Worm (Caenorhabditis elegans) whole organism, late embryonic: ENCODE results near the gene cosa-1.
A peak's percentile ranks its signal among the peaks of the same experiment; 100 is the strongest.

Experiments used
- C38D4.7 ChIP-seq: fragments of 200-800 bp; sonication (Bioruptor generic); optimal IDR thresholded peaks from 2 replicates; lab custom pipeline; 2018; ENCODE audit warnings: mild to moderate bottlenecking, missing genetic modification characterization, moderate library complexity, missing compliant biosample characterization
- K09A11.1 ChIP-seq: sonication (generic microtip); optimal IDR thresholded peaks from 2 replicates; lab custom pipeline; 2017; ENCODE audit warnings: antibody characterized with exemption, mild to moderate bottlenecking, missing genetic modification characterization, missing compliant biosample characterization; ENCODE audit not compliant: insufficient read depth
- T23F11.4 ChIP-seq: fragments of 200-800 bp; sonication (Bioruptor generic); optimal IDR thresholded peaks from 2 replicates; lab custom pipeline; 2018; ENCODE audit warnings: mild to moderate bottlenecking, missing genetic modification characterization, missing compliant biosample characterization
- Y22D7AL.16 ChIP-seq: sonication (generic microtip); optimal IDR thresholded peaks from 2 replicates; lab custom pipeline; 2016; ENCODE audit warnings: missing genetic modification characterization, missing compliant biosample characterization
- ahr-1 ChIP-seq: sonication (generic microtip); optimal IDR thresholded peaks from 2 replicates; lab custom pipeline; 2016; ENCODE audit warnings: missing genetic modification characterization, missing compliant biosample characterization
- ceh-18 ChIP-seq: sonication (generic microtip); optimal IDR thresholded peaks from 2 replicates; lab custom pipeline; 2016; ENCODE audit warnings: missing genetic modification characterization, missing compliant biosample characterization
- ceh-19 ChIP-seq: fragments of 200-800 bp; sonication (Bioruptor generic); optimal IDR thresholded peaks from 2 replicates; lab custom pipeline; 2018; ENCODE audit warnings: mild to moderate bottlenecking, missing genetic modification characterization, missing compliant biosample characterization
- ceh-24 ChIP-seq: sonication (generic microtip); optimal IDR thresholded peaks from 2 replicates; lab custom pipeline; 2016; ENCODE audit warnings: mild to moderate bottlenecking, missing genetic modification characterization, missing compliant biosample characterization
- ceh-31 ChIP-seq: sonication (generic microtip); optimal IDR thresholded peaks from 2 replicates; lab custom pipeline; 2016; ENCODE audit warnings: missing genetic modification characterization, missing compliant biosample characterization
- ceh-34 ChIP-seq: sonication (generic microtip); optimal IDR thresholded peaks from 2 replicates; lab custom pipeline; 2016; ENCODE audit warnings: mild to moderate bottlenecking, missing genetic modification characterization, missing compliant biosample characterization
- ceh-45 ChIP-seq: fragments of 200-800 bp; sonication (Bioruptor generic); IDR thresholded peaks from 2 replicates; pipeline ENCODE4 v1.3.6; 2022; ENCODE audit warnings: missing genetic modification reagents, missing genetic modification characterization, missing compliant biosample characterization
- ceh-48 ChIP-seq: sonication (generic microtip); optimal IDR thresholded peaks from 2 replicates; lab custom pipeline; 2016; ENCODE audit warnings: missing genetic modification characterization, inconsistent platforms, missing compliant biosample characterization
- ceh-6 ChIP-seq: fragments of 200-800 bp; sonication (Bioruptor generic); optimal IDR thresholded peaks from 2 replicates; lab custom pipeline; 2018; ENCODE audit warnings: mild to moderate bottlenecking, missing genetic modification characterization, missing compliant biosample characterization
- ceh-9 ChIP-seq: sonication (generic microtip); optimal IDR thresholded peaks from 2 replicates; lab custom pipeline; 2016; ENCODE audit warnings: mild to moderate bottlenecking, missing genetic modification characterization, inconsistent platforms, missing compliant biosample characterization
- dmd-4 ChIP-seq: sonication (generic microtip); optimal IDR thresholded peaks from 2 replicates; lab custom pipeline; 2016; ENCODE audit warnings: borderline replicate concordance, missing genetic modification characterization, missing compliant biosample characterization
- dve-1 ChIP-seq: sonication (generic microtip); optimal IDR thresholded peaks from 2 replicates; lab custom pipeline; 2017; ENCODE audit warnings: antibody characterized with exemption, mild to moderate bottlenecking, missing genetic modification characterization, missing compliant biosample characterization
- elt-2 ChIP-seq: sonication (generic microtip); optimal IDR thresholded peaks from 2 replicates; lab custom pipeline; 2016; ENCODE audit warnings: missing genetic modification reagents, missing genetic modification characterization, missing compliant biosample characterization
- elt-4 ChIP-seq: sonication (generic microtip); optimal IDR thresholded peaks from 2 replicates; lab custom pipeline; 2016; ENCODE audit warnings: missing genetic modification characterization, missing compliant biosample characterization
- gmeb-2 ChIP-seq: sonication (generic microtip); optimal IDR thresholded peaks from 2 replicates; lab custom pipeline; 2016; ENCODE audit warnings: missing genetic modification characterization, inconsistent platforms, missing compliant biosample characterization
- hlh-13 ChIP-seq: fragments of 200-800 bp; sonication (Bioruptor generic); optimal IDR thresholded peaks from 2 replicates; lab custom pipeline; 2018; ENCODE audit warnings: mild to moderate bottlenecking, missing genetic modification characterization, missing compliant biosample characterization
- hlh-15 ChIP-seq: sonication (generic microtip); optimal IDR thresholded peaks from 2 replicates; lab custom pipeline; 2016; ENCODE audit warnings: missing genetic modification characterization, missing compliant biosample characterization
- hlh-30 ChIP-seq: sonication (generic microtip); optimal IDR thresholded peaks from 2 replicates; lab custom pipeline; 2017; ENCODE audit warnings: antibody characterized with exemption, missing genetic modification characterization, missing compliant biosample characterization; ENCODE audit not compliant: insufficient read depth
- hlh-6 ChIP-seq: sonication (generic microtip); optimal IDR thresholded peaks from 2 replicates; lab custom pipeline; 2016; ENCODE audit warnings: missing genotype, missing genetic modification characterization, missing compliant biosample characterization
- hlh-8 ChIP-seq: sonication (generic microtip); optimal IDR thresholded peaks from 2 replicates; lab custom pipeline; 2016; ENCODE audit warnings: missing genotype, missing genetic modification characterization, missing compliant biosample characterization
- lim-6 ChIP-seq: sonication (generic microtip); optimal IDR thresholded peaks from 2 replicates; lab custom pipeline; 2016; ENCODE audit warnings: missing genetic modification characterization, missing compliant biosample characterization
- madf-2 ChIP-seq: sonication (generic microtip); optimal IDR thresholded peaks from 2 replicates; lab custom pipeline; 2017; ENCODE audit warnings: missing genetic modification characterization, missing compliant biosample characterization
- mec-3 ChIP-seq: sonication (generic microtip); optimal IDR thresholded peaks from 2 replicates; lab custom pipeline; 2016; ENCODE audit warnings: borderline replicate concordance, missing genetic modification characterization, missing compliant biosample characterization
- nfya-1 ChIP-seq: sonication (generic microtip); optimal IDR thresholded peaks from 2 replicates; lab custom pipeline; 2017; ENCODE audit warnings: missing genetic modification characterization, mild to moderate bottlenecking, missing compliant biosample characterization, antibody characterized with exemption, moderate library complexity
- nhr-232 ChIP-seq: sonication (generic microtip); optimal IDR thresholded peaks from 2 replicates; lab custom pipeline; 2016; ENCODE audit warnings: missing genetic modification characterization, missing compliant biosample characterization
- npax-4 ChIP-seq: sonication (generic microtip); optimal IDR thresholded peaks from 2 replicates; lab custom pipeline; 2016; ENCODE audit warnings: missing genetic modification characterization, missing compliant biosample characterization
- odd-2 ChIP-seq: sonication (generic microtip); optimal IDR thresholded peaks from 2 replicates; lab custom pipeline; 2017; ENCODE audit warnings: antibody characterized with exemption, mild to moderate bottlenecking, missing genetic modification characterization, missing compliant biosample characterization
- pag-3 ChIP-seq: sonication (generic microtip); optimal IDR thresholded peaks from 2 replicates; lab custom pipeline; 2016; ENCODE audit warnings: missing compliant biosample characterization, missing genetic modification characterization, borderline replicate concordance
- pax-1 ChIP-seq: fragments of 150-350 bp; optimal IDR thresholded peaks from 2 replicates; lab custom pipeline; 2014; ENCODE audit warnings: missing biosample characterization, missing genetic modification characterization
- pha-2 ChIP-seq: sonication (generic microtip); optimal IDR thresholded peaks from 2 replicates; lab custom pipeline; 2017; ENCODE audit warnings: mild to moderate bottlenecking, missing genetic modification characterization, missing compliant biosample characterization
- pha-4 ChIP-seq: fragments of 150-350 bp; optimal IDR thresholded peaks from 2 replicates; lab custom pipeline; 2018; ENCODE audit warnings: missing biosample characterization, missing genetic modification reagents, missing genetic modification characterization
- ref-2 ChIP-seq: sonication (generic microtip); optimal IDR thresholded peaks from 2 replicates; lab custom pipeline; 2016; ENCODE audit warnings: missing genetic modification characterization, missing compliant biosample characterization
- rnt-1 ChIP-seq: sonication (generic microtip); optimal IDR thresholded peaks from 2 replicates; lab custom pipeline; 2016; ENCODE audit warnings: missing genetic modification characterization, missing compliant biosample characterization
- sox-2 ChIP-seq: fragments of 200-800 bp; sonication (Bioruptor generic); IDR thresholded peaks from 2 replicates; pipeline ENCODE4 v1.3.6; 2022; ENCODE audit warnings: missing genetic modification reagents, missing genetic modification characterization, missing compliant biosample characterization
- sox-4 ChIP-seq: sonication (generic microtip); optimal IDR thresholded peaks from 2 replicates; lab custom pipeline; 2017; ENCODE audit warnings: mild to moderate bottlenecking, missing genetic modification characterization, inconsistent platforms, missing compliant biosample characterization
- tbx-2 ChIP-seq: sonication (generic microtip); optimal IDR thresholded peaks from 2 replicates; lab custom pipeline; 2016; ENCODE audit warnings: missing genetic modification characterization, missing compliant biosample characterization
- ttx-3 ChIP-seq: sonication (generic microtip); optimal IDR thresholded peaks from 2 replicates; lab custom pipeline; 2016; ENCODE audit warnings: missing genetic modification reagents, missing genetic modification characterization, missing compliant biosample characterization
- unc-3 ChIP-seq, 2 experiments: fragments of 200-800 bp in 1 of 2; sonication (Bioruptor generic) in 1 of 2; sonication (generic microtip) in 1 of 2; conservative IDR thresholded peaks in 1 of 2; optimal IDR thresholded peaks in 1 of 2; 2 replicates each; pipeline versions ENCODE4 v1.3.6 to Lab custom; 2016 to 2022; ENCODE audit warnings: missing compliant biosample characterization in 2 of 2, missing genetic modification characterization in 2 of 2, missing genetic modification reagents in 1 of 2
- unc-42 ChIP-seq: sonication (generic microtip); optimal IDR thresholded peaks from 2 replicates; lab custom pipeline; 2016; ENCODE audit warnings: missing genotype, missing genetic modification characterization, missing compliant biosample characterization
- unc-55 ChIP-seq: sonication (generic microtip); optimal IDR thresholded peaks from 2 replicates; lab custom pipeline; 2017; ENCODE audit warnings: missing biosample characterization, missing genetic modification reagents, missing genetic modification characterization
- unc-86 ChIP-seq: sonication (generic microtip); optimal IDR thresholded peaks from 2 replicates; lab custom pipeline; 2016; ENCODE audit warnings: missing genetic modification characterization, missing compliant biosample characterization

The cosa-1 gene

DNA sequence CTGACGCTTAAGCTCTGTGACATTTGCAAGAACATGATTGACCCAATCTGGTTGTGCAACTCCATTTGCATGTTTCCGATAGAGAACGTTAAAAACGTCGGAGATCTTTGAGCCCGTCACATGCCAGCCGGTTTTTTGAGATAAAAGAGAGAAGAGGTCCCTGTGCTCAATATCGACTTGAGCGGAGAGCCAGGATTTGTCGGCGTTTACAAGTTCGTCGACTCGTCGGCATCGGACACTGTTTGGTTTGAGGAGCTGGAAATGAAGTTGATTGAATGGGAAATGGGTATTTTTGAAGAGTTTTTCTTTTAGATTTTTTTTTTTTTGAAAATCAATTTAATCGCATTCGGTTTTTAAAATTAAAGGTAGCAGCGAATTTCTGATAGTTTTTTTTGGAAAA, 32.2 kb downstream of the cosa-1 start:
- no peak for TF ChIP-seq ceh-19
- TF ChIP-seq C38D4.7 (GFP tag; lab: Kevin White, UChicago), result no peak
- TF ChIP-seq dve-1, result no peak
- TF ChIP-seq, all 69 proteins: peak for 0

DNA sequence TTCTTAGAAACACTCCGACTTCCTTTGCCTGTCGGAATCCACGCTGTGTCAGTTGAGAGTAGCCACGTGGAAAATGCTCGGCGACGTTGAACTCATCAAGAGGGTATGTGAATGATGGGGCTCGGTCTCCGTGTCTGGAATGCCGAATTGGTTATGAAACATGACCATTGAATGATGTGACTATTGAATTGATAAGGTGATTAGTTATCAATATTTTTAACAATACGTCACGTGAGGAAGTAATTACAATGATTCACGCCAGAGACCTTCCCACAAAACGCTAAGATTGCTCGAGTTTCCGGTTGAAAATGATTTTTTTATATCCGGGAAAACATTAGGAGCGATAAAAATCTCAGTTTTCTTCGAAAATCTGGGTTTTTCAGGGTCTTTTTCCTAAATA, 33.4 kb downstream of the cosa-1 start:
- TF ChIP-seq ceh-19, result no peak
- no peak for TF ChIP-seq pha-2 (tag; lab: Kevin White, UChicago)
- TF ChIP-seq hlh-6 (tag; lab: Kevin White, UChicago), result no peak
- no peak for TF ChIP-seq nhr-232
- TF ChIP-seq lim-6 (tag; lab: Kevin White, UChicago), result no peak
- TF ChIP-seq hlh-13, result no peak
- no peak for TF ChIP-seq elt-4 (tag; lab: Kevin White, UChicago)

DNA sequence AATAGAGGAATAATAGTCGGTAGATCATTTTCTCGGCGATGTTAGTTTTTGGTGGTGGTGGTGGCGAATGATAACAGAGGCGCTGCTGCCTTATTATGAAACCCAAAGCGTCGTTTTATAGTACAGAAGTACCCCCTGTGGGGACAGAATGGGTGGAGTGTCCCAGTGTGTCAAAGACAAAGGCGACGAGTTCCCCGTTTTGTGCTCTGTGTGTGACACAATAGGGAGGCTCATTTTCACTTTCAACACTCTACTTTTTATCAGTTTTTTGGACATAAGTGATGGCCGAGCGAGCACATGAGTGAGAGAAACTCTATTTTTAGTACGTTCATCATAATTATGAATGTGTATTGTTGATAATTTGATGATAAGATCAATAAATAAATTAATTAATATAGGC, 34.8 kb downstream of the cosa-1 start, which contains the start of gene pho-9:
TSS of gene pho-9 (minus strand) at position 91 of the 400 bp plus-strand sequence.
- TF ChIP-seq madf-2 (tag; lab: Kevin White, UChicago) (no peak), elt-2 (tag; lab: Kevin White, UChicago) (peak; percentile 50), npax-4 (no peak), rnt-1 (tag; lab: Kevin White, UChicago) (no peak)

DNA sequence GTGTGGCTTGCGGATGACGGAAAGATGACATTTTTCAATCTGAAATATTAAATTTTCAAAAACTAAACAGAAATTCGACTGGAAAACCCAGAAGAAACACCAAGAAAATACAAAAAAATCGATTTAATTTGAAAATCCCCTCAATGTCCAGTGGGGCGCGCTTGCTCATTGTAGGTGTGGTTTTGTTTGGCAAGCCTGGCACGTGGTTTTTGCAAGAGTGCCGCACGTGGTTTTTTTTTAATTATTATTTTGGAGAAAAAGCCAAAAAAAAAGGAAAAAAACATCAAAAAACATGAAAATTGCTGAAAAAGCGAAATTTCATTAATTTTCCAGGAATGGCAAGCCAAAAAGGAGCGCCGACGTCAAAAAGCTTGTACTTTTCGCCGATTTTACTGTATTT, 42.7 kb downstream of the cosa-1 start, which contains the start of gene swsn-3:
TSS of gene swsn-3 (minus strand) at position 45 of the 400 bp plus-strand sequence.
- 0 out of 2 replicates have a peak, but pooled peaks have one; percentile 45 for TF ChIP-seq unc-3 (GFP tag; conservative IDR thresholded peaks at IDR 0.05; lab: Robert Waterston, UW)
- TF ChIP-seq unc-3 (tag; optimal IDR thresholded peaks at IDR 0.05; lab: Kevin White, UChicago), result peak; percentile 79
- TF ChIP-seq dmd-4 (tag; lab: Kevin White, UChicago), result peak; percentile 93
- no peak for TF ChIP-seq pha-4
- TF ChIP-seq hlh-15, result peak; percentile 68
- peak; percentile 78 for TF ChIP-seq hlh-8 (tag; lab: Kevin White, UChicago)
- TF ChIP-seq ceh-48, result peak; percentile 94
- peak; percentile 91 for TF ChIP-seq unc-86 (tag; lab: Kevin White, UChicago)
- peak; percentile 91 for TF ChIP-seq hlh-30 (tag; lab: Kevin White, UChicago)
- TF ChIP-seq ahr-1, result peak; percentile 81
- TF ChIP-seq ceh-24 (tag; lab: Kevin White, UChicago), result peak; percentile 76
- peak; percentile 95 for TF ChIP-seq elt-2 (tag; lab: Kevin White, UChicago)
- peak; percentile 65 for TF ChIP-seq ceh-6 (GFP tag; lab: Kevin White, UChicago)
- TF ChIP-seq T23F11.4 (GFP tag; lab: Kevin White, UChicago), result peak; percentile 70
- TF ChIP-seq rnt-1 (tag; lab: Kevin White, UChicago), result peak; percentile 93
- TF ChIP-seq nfya-1 (tag; lab: Kevin White, UChicago), result peak; percentile 94
- TF ChIP-seq unc-42 (tag; lab: Kevin White, UChicago), result peak; percentile 80
- peak; percentile 86 for TF ChIP-seq sox-4 (tag; lab: Kevin White, UChicago)
- TF ChIP-seq dve-1, result peak; percentile 69
- peak; percentile 91 for TF ChIP-seq ceh-34 (tag; lab: Kevin White, UChicago)
- TF ChIP-seq ref-2 (tag; lab: Kevin White, UChicago), result peak; percentile 88
- TF ChIP-seq pag-3 (tag; lab: Kevin White, UChicago), result peak; percentile 45
- TF ChIP-seq odd-2 (tag; lab: Kevin White, UChicago), result peak; percentile 84
- peak; percentile 90 for TF ChIP-seq ceh-31
- peak; percentile 57 for TF ChIP-seq sox-2 (GFP tag; lab: Robert Waterston, UW)
- TF ChIP-seq hlh-6 (tag; lab: Kevin White, UChicago), result peak; percentile 79
- TF ChIP-seq unc-55 (GFP tag; lab: Kevin White, UChicago), result peak; percentile 38
- peak; percentile 61 for TF ChIP-seq nhr-232
- TF ChIP-seq ceh-18 (tag; lab: Kevin White, UChicago), result peak; percentile 85
- TF ChIP-seq ceh-9 (tag; lab: Kevin White, UChicago), result no peak
- TF ChIP-seq tbx-2, result peak; percentile 93
- peak; percentile 89 for TF ChIP-seq pax-1 (tag; lab: Kevin White, UChicago)
- TF ChIP-seq K09A11.1 (tag; lab: Kevin White, UChicago), result peak; percentile 95
- TF ChIP-seq ttx-3 (tag; lab: Kevin White, UChicago), result peak; percentile 90
- no peak for TF ChIP-seq mec-3 (tag; lab: Kevin White, UChicago)
- TF ChIP-seq ceh-45, result peak; percentile 55; the same call in 1 of the 2 replicates
- TF ChIP-seq Y22D7AL.16 (tag; lab: Kevin White, UChicago), result peak; percentile 38
- peak; percentile 25 for TF ChIP-seq ceh-19
- peak; percentile 68 for TF ChIP-seq gmeb-2 (tag; lab: Kevin White, UChicago)
